Worm (Caenorhabditis elegans) whole organism, early embryonic: ENCODE measurements around the gene cat-2.

ENCODE experiments used
- B0310.2 ChIP-seq: sonication (generic microtip); optimal IDR thresholded peaks from 2 replicates; lab custom pipeline; 2016; ENCODE audit warnings: mild to moderate bottlenecking, missing genetic modification characterization, missing compliant biosample characterization
- F13C5.2 ChIP-seq: sonication (generic microtip); optimal IDR thresholded peaks from 2 replicates; lab custom pipeline; 2017; ENCODE audit warnings: mild to moderate bottlenecking, missing genetic modification characterization, inconsistent platforms, missing compliant biosample characterization
- aly-1 ChIP-seq: sonication (generic microtip); optimal IDR thresholded peaks from 2 replicates; lab custom pipeline; 2016; ENCODE audit warnings: missing genetic modification characterization, missing compliant biosample characterization
- ama-1 ChIP-seq: fragments of 150-350 bp; optimal IDR thresholded peaks from 2 replicates; lab custom pipeline; 2014
- ceh-13 ChIP-seq: fragments of 200-800 bp; sonication (Bioruptor generic); optimal IDR thresholded peaks from 2 replicates; lab custom pipeline; 2018; ENCODE audit warnings: mild to moderate bottlenecking, missing genetic modification characterization, missing compliant biosample characterization
- ceh-36 ChIP-seq: sonication (generic microtip); optimal IDR thresholded peaks from 2 replicates; lab custom pipeline; 2016; ENCODE audit warnings: missing genetic modification characterization, inconsistent platforms, missing compliant biosample characterization
- ets-7 ChIP-seq: sonication (generic microtip); optimal IDR thresholded peaks from 2 replicates; lab custom pipeline; 2016; ENCODE audit warnings: missing genotype, missing genetic modification characterization, missing compliant biosample characterization
- flt-1 ChIP-seq: fragments of 200-800 bp; sonication (Bioruptor generic); IDR thresholded peaks from 2 replicates; pipeline ENCODE4 v1.3.6; 2022; ENCODE audit warnings: missing genetic modification characterization, missing compliant biosample characterization
- hmbx-1 ChIP-seq: sonication (generic microtip); optimal IDR thresholded peaks from 2 replicates; lab custom pipeline; 2016; ENCODE audit warnings: mild to moderate bottlenecking, missing genetic modification characterization, missing compliant biosample characterization
- hmg-4 ChIP-seq: fragments of 200-800 bp; sonication (Bioruptor generic); optimal IDR thresholded peaks from 2 replicates; lab custom pipeline; 2018; ENCODE audit warnings: mild to moderate bottlenecking, missing genetic modification characterization, missing compliant biosample characterization
- hnd-1 ChIP-seq: sonication (generic microtip); optimal IDR thresholded peaks from 2 replicates; lab custom pipeline; 2016; ENCODE audit warnings: missing genetic modification characterization, missing compliant biosample characterization
- pes-1 ChIP-seq: fragments of 200-800 bp; sonication (Bioruptor generic); IDR thresholded peaks from 2 replicates; pipeline ENCODE4 v1.3.6; 2022; ENCODE audit warnings: missing genetic modification reagents, missing genetic modification characterization, missing compliant biosample characterization
- scrt-1 ChIP-seq: fragments of 200-800 bp; sonication (Bioruptor generic); IDR thresholded peaks from 2 replicates; pipeline ENCODE4 v1.3.6; 2022; ENCODE audit warnings: missing genetic modification characterization, missing compliant biosample characterization
- sea-1 ChIP-seq: fragments of 200-800 bp; sonication (Bioruptor generic); conservative IDR thresholded peaks from 2 replicates; pipeline ENCODE4 v1.3.6; 2022; ENCODE audit warnings: missing genetic modification characterization, missing compliant biosample characterization
- tbx-11 ChIP-seq: fragments of 200-800 bp; sonication (Bioruptor generic); IDR thresholded peaks from 2 replicates; pipeline ENCODE4 v1.3.6; 2022; ENCODE audit warnings: missing genetic modification characterization, missing compliant biosample characterization
- tbx-37 ChIP-seq: fragments of 200-800 bp; sonication (Bioruptor generic); conservative IDR thresholded peaks from 2 replicates; pipeline ENCODE4 v1.3.6; 2022; ENCODE audit warnings: missing genetic modification reagents, missing genetic modification characterization, missing compliant biosample characterization
- tra-4 ChIP-seq: sonication (generic microtip); optimal IDR thresholded peaks from 2 replicates; lab custom pipeline; 2017; ENCODE audit warnings: missing genetic modification characterization, missing compliant biosample characterization

Gene cat-2

ce11 chrII:294606-295005, 37.0 kb downstream of the cat-2 start, which contains the start of gene B0432.11:
Gene B0432.11, minus strand, starts transcription at chrII:294706.
- TF ChIP-seq B0310.2 (tag; lab: Kevin White, UChicago) (no peak), hmg-4 (GFP tag; lab: Kevin White, UChicago) (no peak), flt-1 (GFP tag; lab: Robert Waterston, UW) (no peak), tra-4 (no peak), tbx-11 (GFP tag; lab: Robert Waterston, UW) (no peak), ceh-13 (GFP tag; lab: Kevin White, UChicago) (no peak), ets-7 (no peak), ama-1 (lab: Kevin White, UChicago) (no peak), pes-1 (no peak), scrt-1 (GFP tag; lab: Robert Waterston, UW) (no peak), tbx-37 (GFP tag; lab: Robert Waterston, UW) (no peak), hnd-1 (tag; lab: Kevin White, UChicago) (no peak), hmbx-1 (tag; lab: Kevin White, UChicago) (no peak), F13C5.2 (no peak), ceh-36 (tag; lab: Kevin White, UChicago) (no peak), aly-1 (no peak), sea-1 (GFP tag; lab: Robert Waterston, UW) (no peak)

- TF ChIP-seq ets-7 (no peak), F13C5.2 (no peak), B0310.2 (tag; lab: Kevin White, UChicago) (no peak), tbx-37 (GFP tag; lab: Robert Waterston, UW) (no peak)
Measured at ce11 chrII:296911-297440, 39.4 kb downstream of the cat-2 start, which contains the start of the genes clec-117 and B0432.1. Gene clec-117, minus strand, starts transcription at chrII:297011. Gene B0432.1, plus strand, starts transcription at chrII:297390.

- TF ChIP-seq aly-1: no peak
- no peak for TF ChIP-seq ceh-36 (tag; lab: Kevin White, UChicago)
- no peak for TF ChIP-seq ama-1 (lab: Kevin White, UChicago)
Measured at ce11 chrII:299684-300083, 42.1 kb downstream of the cat-2 start, which contains the start of gene K01A2.6. Gene K01A2.6, plus strand, starts transcription at chrII:299984.

ce11 chrII:300977-301772, 43.6 kb downstream of the cat-2 start, which contains the start of gene K01A2.5:
Gene K01A2.5, plus strand, starts transcription at chrII:301273.
- TF ChIP-seq tbx-37 (GFP tag; lab: Robert Waterston, UW) (no peak), F13C5.2 (no peak), hmbx-1 (tag; lab: Kevin White, UChicago) (no peak), B0310.2 (tag; lab: Kevin White, UChicago) (no peak), pes-1 (no peak), hnd-1 (tag; lab: Kevin White, UChicago) (no peak), ceh-36 (tag; lab: Kevin White, UChicago) (no peak), scrt-1 (GFP tag; lab: Robert Waterston, UW) (no peak), hmg-4 (GFP tag; lab: Kevin White, UChicago) (no peak), ama-1 (lab: Kevin White, UChicago) (no peak), ets-7 (no peak), tbx-11 (GFP tag; lab: Robert Waterston, UW) (no peak), flt-1 (GFP tag; lab: Robert Waterston, UW) (no peak), sea-1 (GFP tag; lab: Robert Waterston, UW) (no peak)

- TF ChIP-seq tbx-37 (GFP tag; lab: Robert Waterston, UW): no peak
- no peak for TF ChIP-seq flt-1 (GFP tag; lab: Robert Waterston, UW)
- no peak for TF ChIP-seq sea-1 (GFP tag; lab: Robert Waterston, UW)
- no peak for TF ChIP-seq tbx-11 (GFP tag; lab: Robert Waterston, UW)
- TF ChIP-seq tra-4: no peak
- no peak for TF ChIP-seq hmg-4 (GFP tag; lab: Kevin White, UChicago)
- no peak for TF ChIP-seq ceh-13 (GFP tag; lab: Kevin White, UChicago)
- no peak for TF ChIP-seq ceh-36 (tag; lab: Kevin White, UChicago)
- TF ChIP-seq hnd-1 (tag; lab: Kevin White, UChicago): no peak
- no peak for TF ChIP-seq B0310.2 (tag; lab: Kevin White, UChicago)
- TF ChIP-seq scrt-1 (GFP tag; lab: Robert Waterston, UW): no peak
- no peak for TF ChIP-seq pes-1
- TF ChIP-seq ets-7: no peak
Measured at ce11 chrII:303927-304711, 46.5 kb downstream of the cat-2 start.

- TF ChIP-seq sea-1 (GFP tag; lab: Robert Waterston, UW) (no peak), aly-1 (no peak), hnd-1 (tag; lab: Kevin White, UChicago) (no peak), ceh-13 (GFP tag; lab: Kevin White, UChicago) (no peak), scrt-1 (GFP tag; lab: Robert Waterston, UW) (no peak), tra-4 (no peak), B0310.2 (tag; lab: Kevin White, UChicago) (no peak)
Measured at ce11 chrII:305645-306044, 48.0 kb downstream of the cat-2 start, which contains the start of gene col-69. Gene col-69, minus strand, starts transcription at chrII:305745.

- TF ChIP-seq scrt-1 (GFP tag; lab: Robert Waterston, UW) (no peak), B0310.2 (tag; lab: Kevin White, UChicago) (no peak), F13C5.2 (no peak), ceh-13 (GFP tag; lab: Kevin White, UChicago) (no peak), hmg-4 (GFP tag; lab: Kevin White, UChicago) (no peak), tra-4 (no peak), ets-7 (no peak), aly-1 (no peak), flt-1 (GFP tag; lab: Robert Waterston, UW) (no peak), ama-1 (lab: Kevin White, UChicago) (no peak)
Measured at ce11 chrII:307154-307553, 49.5 kb downstream of the cat-2 start, which contains the start of gene K01A2.4. Gene K01A2.4, plus strand, starts transcription at chrII:307454.
